Fruit fly (Drosophila melanogaster) whole organism, embryonic: Measurements from ENCODE around the gene CG1764.

Experiments
- CG10979 ChIP-seq: fragments of 200-800 bp; sonication (Bioruptor generic); optimal IDR thresholded peaks from 2 replicates; lab custom pipeline; 2018; ENCODE audit warnings: missing biosample characterization, mild to moderate bottlenecking, missing genetic modification characterization, moderate library complexity
- vnd ChIP-seq: fragments of 200-800 bp; sonication (Bioruptor generic); IDR thresholded peaks from 3 replicates; pipeline ENCODE4 v1.3.6; 2022; ENCODE audit warnings: missing biosample characterization, missing genetic modification characterization; ENCODE audit not compliant: partially characterized antibody

DNA sequence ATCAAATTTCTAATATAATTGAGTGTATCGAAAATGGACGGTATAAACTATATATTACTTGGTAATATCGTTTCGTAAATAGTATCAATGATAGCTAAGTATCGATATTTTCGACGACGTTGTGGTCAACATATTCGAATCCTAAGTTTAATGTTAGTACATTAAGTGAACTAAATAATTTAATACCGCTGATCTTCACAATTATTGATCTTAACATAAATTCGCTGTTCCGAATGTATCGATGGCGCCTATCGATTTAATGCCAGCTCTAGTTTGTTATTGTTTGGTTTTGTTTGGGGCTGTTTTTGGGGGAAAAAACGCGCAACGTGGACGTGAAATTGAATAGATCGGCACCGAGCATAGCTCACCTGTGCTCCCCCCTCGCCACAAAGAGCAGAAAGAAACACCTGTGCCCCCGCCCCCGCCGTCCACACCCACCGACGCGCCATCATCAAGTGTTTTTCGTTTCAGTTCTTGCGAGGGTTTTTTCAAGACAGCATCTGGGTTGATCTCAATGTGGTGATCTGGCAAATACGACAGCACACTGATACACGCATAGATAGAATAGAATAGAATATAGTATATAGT, 16.4 kb downstream of the CG1764 start:
- TF ChIP-seq vnd (GFP tag; lab: Robert Waterston, UW) (peak; percentile 37; the same call in 1 of the 3 replicates), CG10979 (tag; lab: Kevin White, UChicago) (no peak)
